Worm (Caenorhabditis elegans): ENCODE measurements around the gene F07F6.2.

DNA sequence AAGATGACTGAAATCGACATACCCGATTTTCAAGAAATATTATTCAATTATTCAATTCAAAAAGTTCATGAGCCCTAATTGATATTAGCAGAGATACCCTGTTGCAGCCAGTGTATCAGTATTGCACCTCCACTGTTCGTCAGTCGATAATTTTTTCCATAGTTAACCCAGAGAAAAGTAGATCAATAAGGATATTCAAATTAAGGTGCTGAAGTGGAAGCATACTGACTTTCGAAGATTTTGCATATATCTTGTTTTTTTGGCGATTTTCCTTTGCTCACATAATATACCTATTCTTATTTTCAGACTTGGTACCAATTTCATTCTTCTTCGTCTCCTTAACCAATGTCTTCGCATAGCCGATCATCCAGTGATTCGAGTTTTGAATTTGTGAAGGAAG lies 11.1 kb upstream of the F07F6.2 start, which contains the start of gene EEED8.15:
- no peak for TF ChIP-seq jun-1 (tag; optimal IDR thresholded peaks at IDR 0.05)
- no peak for TF ChIP-seq hpl-2 (GFP tag; optimal IDR thresholded peaks at IDR 0.05)
- no peak for TF ChIP-seq pag-3 (tag; optimal IDR thresholded peaks at IDR 0.05; ENCODE audit: borderline replicate concordance, insufficient read depth)
- no peak for TF ChIP-seq mep-1 (tag; optimal IDR thresholded peaks at IDR 0.05)
- TF ChIP-seq nhr-237 (tag; optimal IDR thresholded peaks at IDR 0.05) = no peak
